Worm (Caenorhabditis elegans): ENCODE results near the gene R07G3.8.

DNA sequence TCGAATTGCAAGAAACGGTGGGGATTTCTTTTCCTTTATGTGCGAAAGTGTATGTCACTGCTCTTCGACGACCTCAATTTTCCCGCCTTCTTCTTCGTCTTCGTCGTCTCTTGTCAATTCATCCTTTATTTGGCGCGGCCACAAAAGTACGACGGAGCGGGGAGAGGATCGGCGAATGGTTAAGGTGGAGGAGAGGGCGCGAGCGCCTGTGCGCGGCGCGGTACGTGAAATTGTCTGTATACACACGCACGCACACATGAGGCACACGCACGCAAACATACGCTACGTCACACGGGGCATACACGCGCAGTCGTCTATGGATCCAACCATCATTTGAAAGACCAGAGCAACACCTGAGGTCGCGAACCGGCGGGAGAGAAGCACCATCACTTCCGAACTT, 15.0 kb upstream of the R07G3.8 start:
- no peak for TF ChIP-seq ama-1 (optimal IDR thresholded peaks at IDR 0.05)
- peak; percentile 48 for TF ChIP-seq ceh-18 (tag; optimal IDR thresholded peaks at IDR 0.05)
- TF ChIP-seq nhr-11 (tag; optimal IDR thresholded peaks at IDR 0.05) = no peak
- no peak for TF ChIP-seq ceh-48 (tag; optimal IDR thresholded peaks at IDR 0.05)
- no peak for TF ChIP-seq pha-4 (tag; optimal IDR thresholded peaks at IDR 0.05)
- no peak for TF ChIP-seq ets-4 (tag; optimal IDR thresholded peaks at IDR 0.05)
- TF ChIP-seq C38D4.7 (GFP tag; optimal IDR thresholded peaks at IDR 0.05) = no peak
- TF ChIP-seq che-1 (tag; optimal IDR thresholded peaks at IDR 0.05) = no peak
- TF ChIP-seq gmeb-2 (tag; optimal IDR thresholded peaks at IDR 0.05) = no peak
- TF ChIP-seq sox-4 (tag; optimal IDR thresholded peaks at IDR 0.05) = no peak
- no peak for TF ChIP-seq mec-3 (tag; optimal IDR thresholded peaks at IDR 0.05; ENCODE audit: borderline replicate concordance)
